Fruit fly (Drosophila melanogaster) whole organism, larva: ENCODE measurements around the gene CG6015.

Experiments used
- noc ChIP-seq: fragments of 200-800 bp; sonication (Bioruptor generic); optimal IDR thresholded peaks from 3 replicates; lab custom pipeline; 2019; ENCODE audit warnings: missing biosample characterization, mild to moderate bottlenecking, missing genetic modification characterization, moderate library complexity

The CG6015 gene

dm6 chr3R:21998877-21999276 lies 35.2 kb downstream of the CG6015 start:
- TF ChIP-seq noc (tag; lab: Kevin White, UChicago) = no peak

dm6 chr3R:21992909-21993308 lies 41.2 kb downstream of the CG6015 start:
- TF ChIP-seq noc (tag; lab: Kevin White, UChicago) = no peak

DNA sequence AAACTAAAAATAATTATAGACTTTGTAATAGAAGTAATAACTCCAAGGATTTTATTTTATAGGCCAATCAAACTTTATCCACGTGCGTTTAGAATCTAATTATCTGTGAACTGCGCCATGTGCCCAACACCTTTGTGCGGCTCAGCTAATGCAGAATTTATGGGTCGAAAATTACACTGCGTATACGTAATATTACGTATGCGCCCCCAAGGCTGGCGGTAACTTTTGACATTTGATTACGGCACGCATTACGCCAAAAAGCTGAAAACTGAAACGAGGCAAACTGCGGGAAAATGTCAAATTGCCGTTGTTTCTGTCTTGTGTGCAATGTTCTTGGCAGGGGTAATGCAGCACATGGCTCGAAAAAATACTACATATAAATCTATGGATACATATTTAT lies 42.5 kb downstream of the CG6015 start:
- TF ChIP-seq noc (tag; lab: Kevin White, UChicago) = no peak

dm6 chr3R:21989770-21990169 lies 44.3 kb downstream of the CG6015 start:
- no peak for TF ChIP-seq noc (tag; lab: Kevin White, UChicago)

DNA sequence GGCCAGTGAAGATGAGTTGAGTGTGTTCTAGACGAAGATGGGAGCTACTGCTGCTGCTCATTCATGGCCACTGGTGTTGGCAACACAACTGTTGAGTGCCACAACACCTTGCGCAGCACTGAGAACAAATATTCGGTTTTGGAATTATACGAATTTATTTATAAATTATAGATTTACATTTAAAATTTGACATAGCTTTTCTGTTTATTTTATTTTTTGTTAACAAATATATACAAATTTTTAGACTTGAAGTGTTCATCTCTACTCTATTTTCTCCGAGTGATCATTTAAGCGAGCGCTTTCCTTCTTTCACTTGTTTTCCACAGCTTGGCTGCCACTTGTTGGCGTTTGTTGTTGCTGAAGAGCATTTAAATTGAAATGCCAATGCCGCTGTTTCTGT lies 46.5 kb downstream of the CG6015 start:
- TF ChIP-seq noc (tag; lab: Kevin White, UChicago) = no peak
